Fruit fly (Drosophila melanogaster) whole organism, prepupa: ENCODE results near the gene CG15418.

Experiments used
- CG10669 ChIP-seq: fragments of 200-800 bp; sonication (Bioruptor generic); optimal IDR thresholded peaks from 3 replicates; lab custom pipeline; 2018; ENCODE audit warnings: missing biosample characterization, mild to moderate bottlenecking, missing genetic modification characterization, moderate library complexity
- CG15336 ChIP-seq: fragments of 200-800 bp; sonication (Bioruptor generic); IDR thresholded peaks from 2 replicates; pipeline ENCODE4 v1.3.6; 2022; ENCODE audit warnings: missing biosample characterization, missing genetic modification characterization
- CG1621 ChIP-seq: fragments of 200-800 bp; sonication (Bioruptor generic); optimal IDR thresholded peaks from 3 replicates; lab custom pipeline; 2018; ENCODE audit warnings: missing biosample characterization, mild to moderate bottlenecking, missing genetic modification characterization
- CG32006 ChIP-seq: fragments of 200-800 bp; sonication (Bioruptor generic); optimal IDR thresholded peaks from 3 replicates; lab custom pipeline; 2017; ENCODE audit warnings: missing biosample characterization, mild to moderate bottlenecking, missing genetic modification characterization
- CG3919 ChIP-seq: fragments of 200-800 bp; sonication (Bioruptor generic); optimal IDR thresholded peaks from 3 replicates; lab custom pipeline; 2016; ENCODE audit warnings: missing biosample characterization, missing genetic modification characterization
- CG6163 ChIP-seq: fragments of 200-800 bp; sonication (Bioruptor generic); IDR thresholded peaks from 3 replicates; pipeline ENCODE4 v1.3.6; 2022; ENCODE audit warnings: missing biosample characterization, missing genetic modification characterization
- CG6808 ChIP-seq: fragments of 200-800 bp; sonication (Bioruptor generic); optimal IDR thresholded peaks from 3 replicates; lab custom pipeline; 2017; ENCODE audit warnings: missing biosample characterization, missing genetic modification characterization, mild to moderate bottlenecking, moderate library complexity, missing genetic modification reagents
- CG6854 ChIP-seq: fragments of 200-800 bp; sonication (Bioruptor generic); optimal IDR thresholded peaks from 2 replicates; lab custom pipeline; 2017; ENCODE audit warnings: missing biosample characterization, mild to moderate bottlenecking, missing genetic modification characterization
- CG8319 ChIP-seq: fragments of 200-800 bp; sonication (Bioruptor generic); optimal IDR thresholded peaks from 3 replicates; lab custom pipeline; 2016; ENCODE audit warnings: missing biosample characterization, missing genetic modification characterization
- Eip75B ChIP-seq: fragments of 200-800 bp; sonication (Bioruptor generic); optimal IDR thresholded peaks from 3 replicates; lab custom pipeline; 2016; ENCODE audit warnings: missing biosample characterization, missing genetic modification characterization
- Eip78C ChIP-seq: fragments of 200-800 bp; sonication (Bioruptor generic); peaks from one replicate; lab custom pipeline; 2016; ENCODE audit warnings: missing biosample characterization, missing genetic modification characterization
- Ets21C ChIP-seq: fragments of 200-800 bp; sonication (Bioruptor generic); optimal IDR thresholded peaks from 3 replicates; lab custom pipeline; 2016; ENCODE audit warnings: missing biosample characterization, missing genetic modification characterization
- Ets96B ChIP-seq: fragments of 200-800 bp; optimal IDR thresholded peaks from 2 replicates; lab custom pipeline; 2019; ENCODE audit warnings: missing biosample characterization, mild to moderate bottlenecking, missing genetic modification characterization, moderate library complexity
- Gug ChIP-seq: fragments of 200-800 bp; sonication (Bioruptor generic); IDR thresholded peaks from 2 replicates; pipeline ENCODE4 v1.3.6; 2022; ENCODE audit warnings: missing biosample characterization, missing genetic modification characterization
- Hr38 ChIP-seq: sonication (Bioruptor generic); optimal IDR thresholded peaks from 2 replicates; lab custom pipeline; 2016; ENCODE audit warnings: missing biosample characterization, missing genetic modification characterization
- Hr39 ChIP-seq: fragments of 200-800 bp; sonication (Bioruptor generic); optimal IDR thresholded peaks from 2 replicates; lab custom pipeline; 2016; ENCODE audit warnings: missing biosample characterization, missing genetic modification characterization
- Met ChIP-seq: fragments of 200-800 bp; sonication (Bioruptor generic); optimal IDR thresholded peaks from 3 replicates; lab custom pipeline; 2016; ENCODE audit warnings: missing biosample characterization, missing genetic modification characterization
- OdsH ChIP-seq: fragments of 200-800 bp; sonication (Bioruptor generic); optimal IDR thresholded peaks from 3 replicates; lab custom pipeline; 2016; ENCODE audit warnings: missing biosample characterization, missing genetic modification characterization
- Smox ChIP-seq: fragments of 200-800 bp; sonication (Bioruptor generic); optimal IDR thresholded peaks from 3 replicates; lab custom pipeline; 2016; ENCODE audit warnings: missing biosample characterization, missing genetic modification characterization
- Sox15 ChIP-seq: fragments of 200-800 bp; sonication (Bioruptor generic); optimal IDR thresholded peaks from 3 replicates; lab custom pipeline; 2016; ENCODE audit warnings: missing biosample characterization, missing genetic modification characterization
- achi ChIP-seq: fragments of 200-800 bp; sonication (Bioruptor generic); optimal IDR thresholded peaks from 3 replicates; lab custom pipeline; 2016; ENCODE audit warnings: missing biosample characterization, missing genetic modification characterization
- cyc ChIP-seq: fragments of 200-800 bp; sonication (Bioruptor generic); optimal IDR thresholded peaks from 3 replicates; lab custom pipeline; 2016; ENCODE audit warnings: missing biosample characterization, missing genetic modification characterization
- dsx ChIP-seq: fragments of 200-800 bp; optimal IDR thresholded peaks from 3 replicates; lab custom pipeline; 2019; ENCODE audit warnings: missing biosample characterization, mild to moderate bottlenecking, missing genetic modification characterization, moderate library complexity; ENCODE audit not compliant: poor library complexity, severe bottlenecking
- eg ChIP-seq: fragments of 200-800 bp; sonication (Bioruptor generic); IDR thresholded peaks from 3 replicates; pipeline ENCODE4 v1.3.6; 2022; ENCODE audit warnings: missing biosample characterization, missing genetic modification characterization
- fd85E ChIP-seq: fragments of 200-800 bp; sonication (Bioruptor generic); optimal IDR thresholded peaks from 3 replicates; lab custom pipeline; 2016; ENCODE audit warnings: missing biosample characterization, missing genetic modification characterization
- fkh ChIP-seq: fragments of 200-800 bp; sonication (Bioruptor generic); optimal IDR thresholded peaks from 3 replicates; lab custom pipeline; 2017; ENCODE audit warnings: missing biosample characterization, mild to moderate bottlenecking, missing genetic modification characterization, moderate library complexity
- net ChIP-seq: fragments of 200-800 bp; sonication (Bioruptor generic); optimal IDR thresholded peaks from 3 replicates; lab custom pipeline; 2016; ENCODE audit warnings: missing biosample characterization, missing genetic modification characterization
- pdm3 ChIP-seq: fragments of 200-800 bp; sonication (Bioruptor generic); optimal IDR thresholded peaks from 3 replicates; lab custom pipeline; 2016; ENCODE audit warnings: missing biosample characterization, missing genetic modification characterization
- salr ChIP-seq, 2 experiments: fragments of 200-800 bp; sonication (Bioruptor generic); optimal IDR thresholded peaks; 3 replicates each; lab custom pipeline; 2016 to 2018; ENCODE audit warnings: missing biosample characterization in 2 of 2, missing genetic modification characterization in 2 of 2, mild to moderate bottlenecking in 1 of 2
- spab ChIP-seq: fragments of 200-800 bp; sonication (Bioruptor generic); optimal IDR thresholded peaks from 2 replicates; lab custom pipeline; 2017; ENCODE audit warnings: missing biosample characterization, mild to moderate bottlenecking, missing genetic modification characterization, missing genetic modification reagents
- topi ChIP-seq: fragments of 200-800 bp; sonication (Bioruptor generic); optimal IDR thresholded peaks from 3 replicates; lab custom pipeline; 2016; ENCODE audit warnings: missing biosample characterization, missing genetic modification characterization
- vri ChIP-seq: fragments of 200-800 bp; sonication (Bioruptor generic); optimal IDR thresholded peaks from 3 replicates; lab custom pipeline; 2016; ENCODE audit warnings: missing biosample characterization, mild to moderate bottlenecking, missing genetic modification characterization

Gene CG15418

dm6 chr2L:3611762-3612424, 9.6 kb downstream of the CG15418 start:
- TF ChIP-seq salr (GFP tag; optimal IDR thresholded peaks at IDR 0.05; lab: Kevin White, UChicago) (no peak), vri (GFP tag; lab: Kevin White, UChicago) (peak; percentile 7), fkh (GFP tag; lab: Kevin White, UChicago) (peak; percentile 60), OdsH (no peak), topi (GFP tag; lab: Kevin White, UChicago) (no peak)

dm6 chr2L:3610608-3611007, 10.9 kb downstream of the CG15418 start:
- TF ChIP-seq Met (GFP tag; lab: Kevin White, UChicago) = no peak
- no peak for TF ChIP-seq Smox (GFP tag; lab: Kevin White, UChicago)
- no peak for TF ChIP-seq CG10669
- no peak for TF ChIP-seq Hr38
- no peak for TF ChIP-seq fd85E (GFP tag; lab: Kevin White, UChicago)
- TF ChIP-seq Sox15 = no peak
- TF ChIP-seq cyc (GFP tag; lab: Kevin White, UChicago) = no peak
- TF ChIP-seq vri (GFP tag; lab: Kevin White, UChicago) = no peak
- TF ChIP-seq fkh (GFP tag; lab: Kevin White, UChicago) = no peak
- TF ChIP-seq Gug (GFP tag; lab: Robert Waterston, UW) = no peak
- TF ChIP-seq achi (GFP tag; lab: Kevin White, UChicago) = no peak
- TF ChIP-seq Eip75B (GFP tag; lab: Kevin White, UChicago) = no peak
- TF ChIP-seq Ets21C (GFP tag; lab: Kevin White, UChicago) = no peak
- no peak for TF ChIP-seq CG15336 (GFP tag; lab: Robert Waterston, UW)
- no peak for TF ChIP-seq CG8319 (GFP tag; lab: Kevin White, UChicago)
- TF ChIP-seq net (GFP tag; lab: Kevin White, UChicago) = no peak
- TF ChIP-seq CG32006 (GFP tag; lab: Kevin White, UChicago) = no peak
- TF ChIP-seq Eip78C (GFP tag; lab: Kevin White, UChicago) = no peak
- no peak for TF ChIP-seq dsx

dm6 chr2L:3608781-3609180, 12.7 kb downstream of the CG15418 start:
- TF ChIP-seq Eip78C (GFP tag; lab: Kevin White, UChicago) (peak; percentile 4), fkh (GFP tag; lab: Kevin White, UChicago) (peak; percentile 50), topi (GFP tag; lab: Kevin White, UChicago) (no peak)
- TF ChIP-seq, all 60 proteins: peak for 2

dm6 chr2L:3606462-3607270, 14.8 kb downstream of the CG15418 start, which contains the start of gene odd:
Gene odd, minus strand, starts transcription at chr2L:3606756.
- TF ChIP-seq CG6854 (GFP tag; lab: Kevin White, UChicago) = peak; percentile 7
- TF ChIP-seq Ets96B (tag; lab: Kevin White, UChicago) = no peak
- TF ChIP-seq eg (GFP tag; lab: Robert Waterston, UW) = 0 out of 3 replicates have a peak, but pooled peaks have one; percentile 37
- TF ChIP-seq spab (GFP tag; lab: Kevin White, UChicago) = no peak
- TF ChIP-seq dsx = peak; percentile 27
- TF ChIP-seq Hr39 (GFP tag; lab: Kevin White, UChicago) = no peak
- peak; percentile 11 for TF ChIP-seq Eip78C (GFP tag; lab: Kevin White, UChicago)
- peak; percentile 19 for TF ChIP-seq CG3919 (GFP tag; lab: Kevin White, UChicago)
- TF ChIP-seq CG1621 (tag; lab: Kevin White, UChicago) = peak; percentile 12
- TF ChIP-seq CG6163 = peak; percentile 28; the same call in 1 of the 3 replicates

dm6 chr2L:3605673-3606072, 15.8 kb downstream of the CG15418 start:
- TF ChIP-seq pdm3 = no peak
- TF ChIP-seq Gug (GFP tag; lab: Robert Waterston, UW) = no peak
- no peak for TF ChIP-seq CG6808 (GFP tag; lab: Kevin White, UChicago)
- TF ChIP-seq OdsH = no peak
